Worm (Caenorhabditis elegans): ENCODE data around the gene Y46G5A.7.

- TF ChIP-seq ceh-90 (tag; optimal IDR thresholded peaks at IDR 0.05) (no peak), mep-1 (tag; optimal IDR thresholded peaks at IDR 0.05) (no peak), ztf-11 (tag; optimal IDR thresholded peaks at IDR 0.05) (no peak), unc-62 (GFP tag; optimal IDR thresholded peaks at IDR 0.05) (no peak), blmp-1 (tag; optimal IDR thresholded peaks at IDR 0.05) (no peak), swsn-7 (tag; optimal IDR thresholded peaks at IDR 0.05) (no peak), lin-14 (GFP tag; optimal IDR thresholded peaks at IDR 0.05) (no peak), egl-27 (tag; optimal IDR thresholded peaks at IDR 0.05) (no peak), isw-1 (GFP tag; IDR thresholded peaks at IDR 0.05) (no peak), nhr-11 (tag; optimal IDR thresholded peaks at IDR 0.05) (no peak), C04F5.9 (tag; optimal IDR thresholded peaks at IDR 0.05) (no peak), ces-1 (GFP tag; optimal IDR thresholded peaks at IDR 0.05) (no peak)
Observed at ce11 chrII:12767258-12767824, 11.2 kb upstream of the Y46G5A.7 start.
